Worm (Caenorhabditis elegans): ENCODE measurements around the gene del-2.

- no peak for TF ChIP-seq W03F9.2 (tag; optimal IDR thresholded peaks at IDR 0.05)
- TF ChIP-seq him-1 (tag; optimal IDR thresholded peaks at IDR 0.05), result no peak
- TF ChIP-seq dao-5 (tag; optimal IDR thresholded peaks at IDR 0.05), result no peak
Measured at ce11 chrIV:9623269-9623668, 18.6 kb downstream of the del-2 start, which contains the start of gene W09C2.9.
